Fruit fly (Drosophila melanogaster): ENCODE data around the gene CG34031.

DNA sequence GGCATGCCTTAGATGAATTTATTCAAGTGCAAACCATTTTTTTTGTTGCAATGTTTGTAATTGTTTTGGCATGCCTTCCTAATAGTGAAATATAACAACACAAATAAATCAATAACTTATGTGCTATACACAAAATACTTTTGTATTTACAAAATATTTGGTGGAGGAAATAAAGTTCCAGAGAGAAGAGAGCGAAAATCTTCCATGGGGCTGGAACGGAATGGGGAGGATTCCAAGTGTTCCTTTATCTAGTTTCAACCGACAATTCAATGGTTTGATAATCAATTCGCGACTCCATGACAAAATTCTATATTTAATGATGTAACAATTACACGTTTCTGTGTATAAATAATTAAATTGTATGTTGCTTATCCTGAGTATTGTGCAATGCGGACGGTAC, 32.2 kb downstream of the CG34031 start, which contains the start of gene nAChRalpha4:
- TF ChIP-seq psq (optimal IDR thresholded peaks at IDR 0.05) (no peak), Sin3A (optimal IDR thresholded peaks at IDR 0.05) (no peak), Myc (optimal IDR thresholded peaks at IDR 0.05) (no peak), h (optimal IDR thresholded peaks at IDR 0.05) (no peak)

Measured in Kc167 (cell line).